Fruit fly (Drosophila melanogaster) whole organism, embryonic: ENCODE measurements around the gene Sgf11.

Source experiments
- Atf-2 ChIP-seq: fragments of 200-800 bp; sonication (Bioruptor generic); optimal IDR thresholded peaks from 2 replicates; lab custom pipeline; 2016; ENCODE audit warnings: missing biosample characterization, missing genetic modification characterization
- B-H2 ChIP-seq: fragments of 200-800 bp; sonication (Bioruptor generic); optimal IDR thresholded peaks from 2 replicates; lab custom pipeline; 2018; ENCODE audit warnings: missing biosample characterization, mild to moderate bottlenecking, missing genetic modification characterization
- Bgb ChIP-seq: fragments of 200-800 bp; sonication (Bioruptor generic); IDR thresholded peaks from 2 replicates; pipeline ENCODE4 v1.3.6; 2022; ENCODE audit warnings: missing biosample characterization, missing genetic modification characterization; ENCODE audit not compliant: partially characterized antibody
- Blimp-1 ChIP-seq: fragments of 200-800 bp; sonication (Bioruptor generic); optimal IDR thresholded peaks from 3 replicates; lab custom pipeline; 2018; ENCODE audit warnings: missing biosample characterization, missing genetic modification characterization, mild to moderate bottlenecking, moderate library complexity, missing genetic modification reagents
- CG10462 ChIP-seq: fragments of 200-800 bp; sonication (Bioruptor generic); optimal IDR thresholded peaks from 2 replicates; lab custom pipeline; 2016; ENCODE audit warnings: missing biosample characterization, missing genetic modification characterization
- CG10543 ChIP-seq: fragments of 200-800 bp; sonication (Bioruptor generic); optimal IDR thresholded peaks from 3 replicates; lab custom pipeline; 2017; ENCODE audit warnings: missing biosample characterization, mild to moderate bottlenecking, missing genetic modification characterization, moderate library complexity
- CG11093 ChIP-seq: fragments of 200-800 bp; sonication (Bioruptor generic); IDR thresholded peaks from 3 replicates; pipeline ENCODE4 v1.3.6; 2022; ENCODE audit warnings: missing biosample characterization, missing genetic modification characterization
- CG12236 ChIP-seq: fragments of 200-800 bp; sonication (Bioruptor generic); optimal IDR thresholded peaks from 2 replicates; lab custom pipeline; 2016; ENCODE audit warnings: missing biosample characterization, missing genetic modification characterization
- CG1529 ChIP-seq: fragments of 200-800 bp; sonication (Bioruptor generic); optimal IDR thresholded peaks from 3 replicates; lab custom pipeline; 2018; ENCODE audit warnings: missing biosample characterization, missing genetic modification characterization
- CG2875 ChIP-seq: fragments of 200-800 bp; sonication (Bioruptor generic); optimal IDR thresholded peaks from 2 replicates; lab custom pipeline; 2017; ENCODE audit warnings: missing biosample characterization, mild to moderate bottlenecking, missing genetic modification characterization, missing genetic modification reagents
- CG3281 ChIP-seq: fragments of 200-800 bp; sonication (Bioruptor generic); optimal IDR thresholded peaks from 3 replicates; lab custom pipeline; 2017; ENCODE audit warnings: missing biosample characterization, mild to moderate bottlenecking, missing genetic modification characterization
- CG34224 ChIP-seq: fragments of 200-800 bp; sonication (Bioruptor generic); IDR thresholded peaks from 3 replicates; pipeline ENCODE4 v1.3.6; 2022; ENCODE audit warnings: missing biosample characterization, missing genetic modification characterization; ENCODE audit not compliant: partially characterized antibody
- CG4424 ChIP-seq: fragments of 200-800 bp; sonication (Bioruptor generic); optimal IDR thresholded peaks from 3 replicates; lab custom pipeline; 2016; ENCODE audit warnings: missing biosample characterization, missing genetic modification characterization
- CG6254 ChIP-seq: fragments of 200-800 bp; sonication (Bioruptor generic); optimal IDR thresholded peaks from 3 replicates; lab custom pipeline; 2017; ENCODE audit warnings: mild to moderate bottlenecking, missing biosample characterization, missing genetic modification reagents, missing genetic modification characterization
- CG6854 ChIP-seq: fragments of 200-800 bp; sonication (Bioruptor generic); optimal IDR thresholded peaks from 3 replicates; lab custom pipeline; 2017; ENCODE audit warnings: missing biosample characterization, mild to moderate bottlenecking, missing genetic modification characterization
- Doc2 ChIP-seq: fragments of 200-800 bp; sonication (Bioruptor generic); IDR thresholded peaks from 2 replicates; pipeline ENCODE4 v1.3.6; 2022; ENCODE audit warnings: missing biosample characterization, missing genetic modification characterization
- HmgD ChIP-seq: fragments of 200-800 bp; sonication (Bioruptor generic); optimal IDR thresholded peaks from 3 replicates; lab custom pipeline; 2016; ENCODE audit warnings: missing biosample characterization, missing genetic modification characterization
- Hr3 ChIP-seq: fragments of 200-800 bp; sonication (Bioruptor generic); optimal IDR thresholded peaks from 3 replicates; lab custom pipeline; 2016; ENCODE audit warnings: missing biosample characterization, missing genetic modification characterization
- Lhr ChIP-seq: fragments of 200-800 bp; sonication (Bioruptor generic); optimal IDR thresholded peaks from 3 replicates; lab custom pipeline; 2017; ENCODE audit warnings: mild to moderate bottlenecking, missing biosample characterization, missing genetic modification reagents, missing genetic modification characterization
- NK7.1 ChIP-seq: fragments of 200-800 bp; sonication (Bioruptor generic); optimal IDR thresholded peaks from 3 replicates; lab custom pipeline; 2016; ENCODE audit warnings: missing biosample characterization, missing genetic modification characterization
- Neu2 ChIP-seq: fragments of 200-800 bp; sonication (Bioruptor generic); optimal IDR thresholded peaks from 3 replicates; lab custom pipeline; 2016; ENCODE audit warnings: missing biosample characterization, missing genetic modification characterization, borderline replicate concordance
- Usf ChIP-seq: fragments of 200-800 bp; sonication (Bioruptor generic); optimal IDR thresholded peaks from 2 replicates; lab custom pipeline; 2017; ENCODE audit warnings: missing genotype, missing biosample characterization, missing genetic modification characterization
- ab ChIP-seq: fragments of 200-800 bp; sonication (Bioruptor generic); optimal IDR thresholded peaks from 2 replicates; lab custom pipeline; 2016; ENCODE audit warnings: missing biosample characterization, missing genetic modification characterization
- abd-A ChIP-seq: fragments of 200-800 bp; sonication (Bioruptor generic); optimal IDR thresholded peaks from 3 replicates; lab custom pipeline; 2019; ENCODE audit warnings: missing biosample characterization, mild to moderate bottlenecking, missing genetic modification characterization, moderate library complexity
- cwo ChIP-seq: fragments of 200-800 bp; sonication (Bioruptor generic); optimal IDR thresholded peaks from 3 replicates; lab custom pipeline; 2017; ENCODE audit warnings: missing biosample characterization, missing genetic modification characterization, mild to moderate bottlenecking, moderate library complexity, missing genetic modification reagents
- da ChIP-seq: fragments of 200-800 bp; sonication (Bioruptor generic); optimal IDR thresholded peaks from 2 replicates; lab custom pipeline; 2016; ENCODE audit warnings: missing biosample characterization, missing genetic modification characterization
- ems ChIP-seq: fragments of 200-800 bp; sonication (Bioruptor generic); optimal IDR thresholded peaks from 3 replicates; lab custom pipeline; 2016; ENCODE audit warnings: missing biosample characterization, missing genetic modification characterization
- eyg ChIP-seq: fragments of 200-800 bp; sonication (Bioruptor generic); optimal IDR thresholded peaks from 3 replicates; lab custom pipeline; 2016; ENCODE audit warnings: missing biosample characterization, missing genetic modification characterization
- gce ChIP-seq: fragments of 200-800 bp; sonication (Bioruptor generic); IDR thresholded peaks from 3 replicates; pipeline ENCODE4 v1.3.6; 2022; ENCODE audit warnings: missing biosample characterization, missing genetic modification characterization
- hkb ChIP-seq, 2 experiments: fragments of 200-800 bp in 1 of 2; fragments of >200 bp in 1 of 2; sonication (Bioruptor generic) in 1 of 2; IDR thresholded peaks in 1 of 2; optimal IDR thresholded peaks in 1 of 2; 2 replicates each; pipeline versions ENCODE4 v1.3.6 to Lab custom; 2017 to 2022; ENCODE audit warnings: missing biosample characterization in 1 of 2, missing genetic modification characterization in 1 of 2
- kah ChIP-seq: fragments of 200-800 bp; sonication (Bioruptor generic); optimal IDR thresholded peaks from 2 replicates; lab custom pipeline; 2018; ENCODE audit warnings: missing biosample characterization, mild to moderate bottlenecking, missing genetic modification characterization
- kay ChIP-seq: fragments of 200-800 bp; sonication (Bioruptor generic); optimal IDR thresholded peaks from 2 replicates; lab custom pipeline; 2016; ENCODE audit warnings: missing biosample characterization, missing genetic modification characterization
- kni ChIP-seq: fragments of 200-800 bp; sonication (Bioruptor generic); optimal IDR thresholded peaks from 3 replicates; lab custom pipeline; 2017; ENCODE audit warnings: mild to moderate bottlenecking, missing biosample characterization, missing genetic modification reagents, missing genetic modification characterization
- lola ChIP-seq, 3 experiments: fragments of >200 bp in 2 of 3; fragments of 200-800 bp in 1 of 3; sonication (Bioruptor generic) in 1 of 3; optimal IDR thresholded peaks; 2 replicates each; lab custom pipeline; 2017 to 2019; ENCODE audit warnings: missing biosample characterization in 3 of 3, missing genetic modification characterization in 3 of 3, mild to moderate bottlenecking in 1 of 3, moderate library complexity in 1 of 3
- lov ChIP-seq, 2 experiments: fragments of 200-800 bp in 1 of 2; fragments of >200 bp in 1 of 2; sonication (Bioruptor generic) in 1 of 2; IDR thresholded peaks in 1 of 2; optimal IDR thresholded peaks in 1 of 2; 2 replicates in 1 of 2; 3 replicates in 1 of 2; pipeline versions ENCODE4 v1.3.6 to Lab custom; 2017 to 2022; ENCODE audit warnings: missing biosample characterization in 1 of 2, missing genetic modification characterization in 1 of 2
- org-1 ChIP-seq: fragments of 200-800 bp; sonication (Bioruptor generic); optimal IDR thresholded peaks from 2 replicates; lab custom pipeline; 2017; ENCODE audit warnings: missing biosample characterization, missing genetic modification characterization
- p53 ChIP-seq: fragments of 200-800 bp; sonication (Bioruptor generic); optimal IDR thresholded peaks from 2 replicates; lab custom pipeline; 2016; ENCODE audit warnings: missing biosample characterization, missing genetic modification characterization
- pb ChIP-seq: fragments of 200-800 bp; sonication (Bioruptor generic); optimal IDR thresholded peaks from 3 replicates; lab custom pipeline; 2016; ENCODE audit warnings: missing biosample characterization, missing genetic modification characterization
- phol ChIP-seq: fragments of 200-800 bp; sonication (Bioruptor generic); optimal IDR thresholded peaks from 3 replicates; lab custom pipeline; 2018; ENCODE audit warnings: missing biosample characterization, mild to moderate bottlenecking, missing genetic modification characterization, moderate library complexity
- pita ChIP-seq: fragments of 200-800 bp; sonication (Bioruptor generic); optimal IDR thresholded peaks from 2 replicates; lab custom pipeline; 2017; ENCODE audit warnings: missing biosample characterization, mild to moderate bottlenecking, missing genetic modification characterization
- run ChIP-seq: fragments of 200-800 bp; sonication (Bioruptor generic); optimal IDR thresholded peaks from 3 replicates; lab custom pipeline; 2018; ENCODE audit warnings: missing biosample characterization, mild to moderate bottlenecking, missing genetic modification characterization
- sim ChIP-seq: fragments of 200-800 bp; sonication (Bioruptor generic); IDR thresholded peaks from 2 replicates; pipeline ENCODE4 v1.3.6; 2022; ENCODE audit warnings: missing biosample characterization, missing genetic modification characterization
- sima ChIP-seq: fragments of 200-800 bp; sonication (Bioruptor generic); optimal IDR thresholded peaks from 2 replicates; lab custom pipeline; 2016; ENCODE audit warnings: missing biosample characterization, missing genetic modification characterization
- slbo ChIP-seq: fragments of 200-800 bp; sonication (Bioruptor generic); IDR thresholded peaks from 2 replicates; pipeline ENCODE4 v1.3.6; 2022; ENCODE audit warnings: missing biosample characterization, missing genetic modification characterization
- so ChIP-seq: fragments of 200-800 bp; sonication (Bioruptor generic); IDR thresholded peaks from 3 replicates; pipeline ENCODE4 v1.3.6; 2022; ENCODE audit warnings: missing biosample characterization, missing genetic modification characterization
- sqz ChIP-seq: fragments of 200-800 bp; sonication (Bioruptor generic); optimal IDR thresholded peaks from 3 replicates; lab custom pipeline; 2018; ENCODE audit warnings: missing biosample characterization, mild to moderate bottlenecking, missing genetic modification characterization
- sr ChIP-seq: fragments of 200-800 bp; sonication (Bioruptor generic); IDR thresholded peaks from 3 replicates; pipeline ENCODE4 v1.3.6; 2022; ENCODE audit warnings: missing biosample characterization, missing genetic modification characterization

Gene Sgf11

dm6 chr3L:18640584-18641527, 40.8 kb downstream of the Sgf11 start:
- TF ChIP-seq sima (GFP tag; lab: Kevin White, UChicago) (peak; percentile 88), Hr3 (peak; percentile 90), HmgD (GFP tag; lab: Kevin White, UChicago) (peak; percentile 82), CG6854 (GFP tag; lab: Kevin White, UChicago) (peak; percentile 90), CG11093 (GFP tag; lab: Robert Waterston, UW) (peak; percentile 92), kay (GFP tag; lab: Kevin White, UChicago) (peak; percentile 87), Neu2 (GFP tag; lab: Kevin White, UChicago) (peak; percentile 4), kni (GFP tag; lab: Kevin White, UChicago) (peak; percentile 29), Usf (peak; percentile 67), ab (GFP tag; lab: Kevin White, UChicago) (peak; percentile 94), cwo (GFP tag; lab: Kevin White, UChicago) (peak; percentile 90), CG1529 (peak; percentile 64), org-1 (GFP tag; lab: Kevin White, UChicago) (peak; percentile 87), ems (peak; percentile 88), sim (GFP tag; lab: Robert Waterston, UW) (peak; percentile 92), CG6254 (peak; percentile 63), CG12236 (GFP tag; lab: Kevin White, UChicago) (peak; percentile 72), NK7.1 (GFP tag; lab: Kevin White, UChicago) (peak; percentile 91), CG10462 (GFP tag; lab: Kevin White, UChicago) (peak; percentile 78), CG4424 (GFP tag; lab: Kevin White, UChicago) (peak; percentile 88), Blimp-1 (peak; percentile 81), slbo (GFP tag; lab: Robert Waterston, UW) (peak; percentile 99), CG10543 (GFP tag; lab: Kevin White, UChicago) (peak; percentile 94), sqz (GFP tag; lab: Kevin White, UChicago) (peak; percentile 74), Atf-2 (GFP tag; lab: Kevin White, UChicago) (peak; percentile 87), pb (peak; percentile 80), CG3281 (GFP tag; lab: Kevin White, UChicago) (peak; percentile 91), pita (GFP tag; lab: Kevin White, UChicago) (no peak), run (tag; lab: Kevin White, UChicago) (peak; percentile 91), p53 (GFP tag; lab: Kevin White, UChicago) (peak; percentile 17), lov (optimal IDR thresholded peaks at IDR 0.05; lab: Kevin White, UChicago) (no peak), lov (GFP tag; IDR thresholded peaks at IDR 0.05; lab: Robert Waterston, UW) (peak; percentile 94), hkb (optimal IDR thresholded peaks at IDR 0.05; lab: Kevin White, UChicago) (no peak), hkb (GFP tag; IDR thresholded peaks at IDR 0.05; lab: Robert Waterston, UW) (peak; percentile 96), Lhr (GFP tag; lab: Kevin White, UChicago) (peak; percentile 52), sr (GFP tag; lab: Robert Waterston, UW) (peak; percentile 89), gce (peak; percentile 98), B-H2 (peak; percentile 98), abd-A (tag; lab: Kevin White, UChicago) (peak; percentile 84), eyg (GFP tag; lab: Kevin White, UChicago) (peak; percentile 89), CG34224 (no peak; the same call in 2 of the 3 replicates), Bgb (GFP tag; lab: Robert Waterston, UW) (peak; percentile 48; the same call in 1 of the 2 replicates), lola (GFP tag; optimal IDR thresholded peaks at IDR 0.05; lab: Kevin White, UChicago) (peak in 1 of 3 experiments; percentile 69), kah (GFP tag; lab: Kevin White, UChicago) (peak; percentile 73), Doc2 (GFP tag; lab: Robert Waterston, UW) (peak; percentile 91), so (peak; percentile 95), phol (tag; lab: Kevin White, UChicago) (peak; percentile 88), da (GFP tag; lab: Kevin White, UChicago) (peak; percentile 79), CG2875 (peak; percentile 53)
